Worm (Caenorhabditis elegans): Measurements from ENCODE around the gene W02H5.2.

The W02H5.2 gene

DNA sequence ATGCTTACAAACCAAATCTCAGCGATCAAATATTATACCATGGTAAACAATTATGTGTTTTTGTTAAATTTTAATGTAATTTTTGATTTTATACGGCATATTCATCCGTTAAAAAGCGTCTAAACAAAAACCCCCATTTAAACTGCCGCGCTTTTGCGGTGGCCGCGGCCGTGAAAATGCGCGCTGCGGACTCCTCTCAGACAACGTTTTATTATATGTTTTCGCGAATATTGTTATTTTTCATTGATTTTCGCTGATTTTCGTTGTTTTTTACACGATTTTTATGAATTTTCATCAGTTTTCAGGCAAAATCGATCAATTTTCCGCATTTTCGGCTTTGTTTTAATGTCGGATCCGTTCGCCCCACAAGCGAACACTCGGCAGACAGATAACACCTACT is 590 bp upstream of the W02H5.2 start, which contains the start of gene W02H5.19:
Gene W02H5.19 (plus strand): TSS at position 346 of the 400 bp plus-strand sequence.
- TF ChIP-seq pros-1 (tag; optimal IDR thresholded peaks at IDR 0.05) (no peak), fax-1 (tag; optimal IDR thresholded peaks at IDR 0.05) (peak; percentile 57), hlh-13 (GFP tag; optimal IDR thresholded peaks at IDR 0.05) (peak; percentile 36), mec-3 (tag; optimal IDR thresholded peaks at IDR 0.05; ENCODE audit: borderline replicate concordance) (peak; percentile 86), ceh-31 (tag; optimal IDR thresholded peaks at IDR 0.05) (peak; percentile 97), odd-2 (tag; optimal IDR thresholded peaks at IDR 0.05) (no peak), ttx-3 (tag; optimal IDR thresholded peaks at IDR 0.05) (peak; percentile 4), nhr-11 (tag; optimal IDR thresholded peaks at IDR 0.05) (no peak), dve-1 (tag; optimal IDR thresholded peaks at IDR 0.05) (no peak), ceh-2 (tag; optimal IDR thresholded peaks at IDR 0.05) (peak; percentile 91), eyg-1 (tag; optimal IDR thresholded peaks at IDR 0.05) (peak; percentile 58), rnt-1 (tag; optimal IDR thresholded peaks at IDR 0.05) (peak; percentile 84), ceh-30 (tag; optimal IDR thresholded peaks at IDR 0.05) (no peak), ceh-6 (GFP tag; optimal IDR thresholded peaks at IDR 0.05) (no peak), zip-5 (tag; optimal IDR thresholded peaks at IDR 0.05) (peak; percentile 84), tbx-7 (tag; optimal IDR thresholded peaks at IDR 0.05) (peak; percentile 88), C38D4.7 (GFP tag; optimal IDR thresholded peaks at IDR 0.05) (no peak), ztf-16 (tag; optimal IDR thresholded peaks at IDR 0.05) (no peak), ceh-18 (tag; optimal IDR thresholded peaks at IDR 0.05) (peak; percentile 40), lim-6 (tag; optimal IDR thresholded peaks at IDR 0.05) (peak; percentile 80), hlh-8 (tag; optimal IDR thresholded peaks at IDR 0.05) (peak; percentile 87), ets-4 (tag; optimal IDR thresholded peaks at IDR 0.05) (peak; percentile 95), nfya-1 (tag; optimal IDR thresholded peaks at IDR 0.05) (peak; percentile 29), ceh-34 (tag; optimal IDR thresholded peaks at IDR 0.05) (peak; percentile 60), che-1 (tag; optimal IDR thresholded peaks at IDR 0.05) (no peak), C08G9.2 (tag; optimal IDR thresholded peaks at IDR 0.05) (peak; percentile 96), ahr-1 (tag; optimal IDR thresholded peaks at IDR 0.05) (peak; percentile 41), ceh-14 (tag; optimal IDR thresholded peaks at IDR 0.05) (peak; percentile 67), sdc-2 (tag; optimal IDR thresholded peaks at IDR 0.05) (peak; percentile 13), F13H6.1 (tag; optimal IDR thresholded peaks at IDR 0.05) (peak; percentile 54), unc-42 (tag; optimal IDR thresholded peaks at IDR 0.05) (peak; percentile 46), pha-2 (tag; optimal IDR thresholded peaks at IDR 0.05) (peak; percentile 16), ref-2 (tag; optimal IDR thresholded peaks at IDR 0.05) (peak; percentile 42), fkh-6 (tag; optimal IDR thresholded peaks at IDR 0.05) (peak; percentile 11), madf-2 (tag; optimal IDR thresholded peaks at IDR 0.05) (no peak), dmd-4 (tag; optimal IDR thresholded peaks at IDR 0.05; ENCODE audit: borderline replicate concordance) (peak; percentile 20), elt-2 (tag; optimal IDR thresholded peaks at IDR 0.05) (peak; percentile 67), tbx-2 (tag; optimal IDR thresholded peaks at IDR 0.05) (peak; percentile 87)

ce11 chrV:2639506-2639905 is 371 bp downstream of the W02H5.2 start:
- no peak for TF ChIP-seq ceh-6 (GFP tag; optimal IDR thresholded peaks at IDR 0.05)
- no peak for TF ChIP-seq unc-42 (tag; optimal IDR thresholded peaks at IDR 0.05)
- TF ChIP-seq hlh-8 (tag; optimal IDR thresholded peaks at IDR 0.05): no peak
- no peak for TF ChIP-seq pha-2 (tag; optimal IDR thresholded peaks at IDR 0.05)

DNA sequence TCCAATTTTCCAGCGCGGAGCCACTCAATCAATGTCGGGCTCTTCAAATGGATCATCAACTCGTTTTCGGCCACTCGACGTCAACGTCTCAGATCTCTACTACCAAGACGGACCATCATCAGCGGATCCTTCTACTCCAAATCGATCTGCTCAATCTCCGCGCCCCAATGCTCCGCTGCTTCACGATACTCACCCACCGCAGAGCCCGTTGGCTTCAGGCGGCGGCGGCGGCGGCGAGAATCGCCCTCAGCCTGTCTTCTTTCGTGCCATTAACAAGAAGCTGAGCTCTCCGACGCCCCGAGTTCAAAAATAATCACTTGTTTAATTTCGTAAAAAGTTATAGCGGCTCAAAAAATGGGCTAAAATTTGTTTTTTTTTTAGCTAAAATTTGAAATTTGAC is 6.9 kb downstream of the W02H5.2 start:
- no peak for TF ChIP-seq ahr-1 (tag; optimal IDR thresholded peaks at IDR 0.05)
- no peak for TF ChIP-seq nfya-1 (tag; optimal IDR thresholded peaks at IDR 0.05)
- TF ChIP-seq tbx-7 (tag; optimal IDR thresholded peaks at IDR 0.05): no peak
- no peak for TF ChIP-seq ceh-2 (tag; optimal IDR thresholded peaks at IDR 0.05)
